Fruit fly (Drosophila melanogaster) whole organism, wandering third instar larva: ENCODE measurements around the gene CG44836.

Source experiments
- Abd-B ChIP-seq: fragments of >200 bp; optimal IDR thresholded peaks from 2 replicates; lab custom pipeline; 2017; ENCODE audit warnings: missing biosample characterization, missing genetic modification characterization
- CG32264 ChIP-seq: fragments of 200-800 bp; sonication (Bioruptor generic); optimal IDR thresholded peaks from 2 replicates; lab custom pipeline; 2016; ENCODE audit warnings: missing biosample characterization, missing genetic modification characterization
- CG9705 ChIP-seq: fragments of 200-800 bp; sonication (Bioruptor generic); optimal IDR thresholded peaks from 2 replicates; lab custom pipeline; 2018; ENCODE audit warnings: missing biosample characterization, mild to moderate bottlenecking, missing genetic modification characterization
- CrebA ChIP-seq: fragments of 200-800 bp; sonication (Bioruptor generic); optimal IDR thresholded peaks from 2 replicates; lab custom pipeline; 2016; ENCODE audit warnings: missing biosample characterization, mild to moderate bottlenecking, missing genetic modification characterization, borderline replicate concordance
- Dfd ChIP-seq: fragments of >200 bp; optimal IDR thresholded peaks from 2 replicates; lab custom pipeline; 2017; ENCODE audit warnings: missing biosample characterization, missing genetic modification characterization
- Dif ChIP-seq: fragments of 200-275, 200-300 bp; sonication (Bioruptor generic); optimal IDR thresholded peaks from 2 replicates; lab custom pipeline; 2018; ENCODE audit warnings: missing biosample characterization, missing genetic modification characterization; ENCODE audit not compliant: partially characterized antibody
- GATAd ChIP-seq: sonication (Bioruptor generic); optimal IDR thresholded peaks from 2 replicates; lab custom pipeline; 2016; ENCODE audit warnings: missing biosample characterization, missing genetic modification characterization
- HLH106 ChIP-seq: fragments of 200-800 bp; optimal IDR thresholded peaks from 3 replicates; lab custom pipeline; 2019; ENCODE audit warnings: missing biosample characterization, mild to moderate bottlenecking, missing genetic modification characterization, moderate library complexity
- Hnf4 ChIP-seq: fragments of 200-800 bp; sonication (Bioruptor generic); optimal IDR thresholded peaks from 2 replicates; lab custom pipeline; 2016; ENCODE audit warnings: missing biosample characterization, mild to moderate bottlenecking, missing genetic modification characterization
- Hr78 ChIP-seq: fragments of >200 bp; optimal IDR thresholded peaks from 2 replicates; lab custom pipeline; 2017; ENCODE audit warnings: missing biosample characterization, missing genetic modification characterization
- Jra ChIP-seq: sonication (Bioruptor generic); optimal IDR thresholded peaks from 2 replicates; lab custom pipeline; 2016; ENCODE audit warnings: missing biosample characterization, missing genetic modification characterization
- Mio ChIP-seq: sonication (Bioruptor generic); optimal IDR thresholded peaks from 2 replicates; lab custom pipeline; 2016; ENCODE audit warnings: missing biosample characterization, missing genetic modification characterization
- Myc ChIP-seq: fragments of >200 bp; optimal IDR thresholded peaks from 2 replicates; lab custom pipeline; 2017
- N ChIP-seq: fragments of >200 bp; optimal IDR thresholded peaks from 2 replicates; lab custom pipeline; 2018; ENCODE audit warnings: missing biosample characterization, missing external identifiers, missing genetic modification characterization
- OdsH ChIP-seq: fragments of 200-800 bp; sonication (Bioruptor generic); optimal IDR thresholded peaks from 2 replicates; lab custom pipeline; 2016; ENCODE audit warnings: missing biosample characterization, mild to moderate bottlenecking, missing genetic modification characterization
- Rel ChIP-seq, 2 experiments: fragments of 200-800 bp; sonication (Bioruptor generic) in 1 of 2; optimal IDR thresholded peaks; 2 replicates in 1 of 2; 3 replicates in 1 of 2; lab custom pipeline; 2016 to 2019; ENCODE audit warnings: mild to moderate bottlenecking in 2 of 2, missing biosample characterization in 2 of 2, missing genetic modification characterization in 2 of 2, moderate library complexity in 1 of 2
- Sp1 ChIP-seq: fragments of 200-800 bp; sonication (Bioruptor generic); optimal IDR thresholded peaks from 3 replicates; lab custom pipeline; 2019; ENCODE audit warnings: missing biosample characterization, mild to moderate bottlenecking, missing genetic modification characterization, moderate library complexity
- Vsx2 ChIP-seq: fragments of 200-300, 225-300 bp; sonication (Bioruptor generic); optimal IDR thresholded peaks from 2 replicates; lab custom pipeline; 2018; ENCODE audit warnings: missing biosample characterization, missing genetic modification characterization; ENCODE audit not compliant: partially characterized antibody
- br ChIP-seq: fragments of 200-800 bp; sonication (Bioruptor generic); optimal IDR thresholded peaks from 2 replicates; lab custom pipeline; 2016; ENCODE audit warnings: missing biosample characterization, missing genetic modification characterization
- brk ChIP-seq: fragments of 200-800 bp; sonication (Bioruptor generic); optimal IDR thresholded peaks from 2 replicates; lab custom pipeline; 2016; ENCODE audit warnings: missing biosample characterization, mild to moderate bottlenecking, missing genetic modification characterization
- dl ChIP-seq, 2 experiments: fragments of 175-275, 200-275 bp in 1 of 2; fragments of 200-275 bp in 1 of 2; sonication (Bioruptor generic); optimal IDR thresholded peaks; lab custom pipeline; 2018; ENCODE audit warnings: mild to moderate bottlenecking in 2 of 2, missing biosample characterization in 2 of 2, missing genetic modification characterization in 2 of 2, moderate library complexity in 2 of 2; ENCODE audit not compliant: partially characterized antibody in 2 of 2, insufficient read depth in 1 of 2
- dmrt93B ChIP-seq: fragments of 200-800 bp; sonication (Bioruptor generic); optimal IDR thresholded peaks from 2 replicates; lab custom pipeline; 2018; ENCODE audit warnings: missing biosample characterization, mild to moderate bottlenecking, missing genetic modification characterization
- dsf ChIP-seq: sonication (Bioruptor generic); optimal IDR thresholded peaks from 2 replicates; lab custom pipeline; 2016; ENCODE audit warnings: missing biosample characterization, missing genetic modification characterization, borderline replicate concordance
- ey ChIP-seq: fragments of 200-800 bp; sonication (Bioruptor generic); optimal IDR thresholded peaks from 2 replicates; lab custom pipeline; 2016; ENCODE audit warnings: missing biosample characterization, missing genetic modification characterization
- foxo ChIP-seq, 2 experiments: fragments of 200-800 bp; sonication (Bioruptor generic); optimal IDR thresholded peaks; 2 replicates in 1 of 2; 3 replicates in 1 of 2; lab custom pipeline; 2016 to 2017; ENCODE audit warnings: missing biosample characterization in 2 of 2, missing genetic modification characterization in 2 of 2
- fru ChIP-seq: fragments of 200-800 bp; sonication (Bioruptor generic); optimal IDR thresholded peaks from 3 replicates; lab custom pipeline; 2016; ENCODE audit warnings: missing biosample characterization, mild to moderate bottlenecking, missing genetic modification characterization
- h ChIP-seq: fragments of 200-800 bp; sonication (Bioruptor generic); optimal IDR thresholded peaks from 3 replicates; lab custom pipeline; 2016; ENCODE audit warnings: missing biosample characterization, mild to moderate bottlenecking, missing genetic modification characterization
- jim ChIP-seq: fragments of 175-275, 200-325 bp; sonication (Bioruptor generic); optimal IDR thresholded peaks from 2 replicates; lab custom pipeline; 2016; ENCODE audit warnings: missing biosample characterization, mild to moderate bottlenecking, missing genetic modification characterization
- pan ChIP-seq: fragments of >200 bp; optimal IDR thresholded peaks from 2 replicates; lab custom pipeline; 2017
- psq ChIP-seq: fragments of 200-800 bp; sonication (Bioruptor generic); optimal IDR thresholded peaks from 3 replicates; lab custom pipeline; 2017; ENCODE audit warnings: missing biosample characterization, mild to moderate bottlenecking, missing genetic modification characterization, moderate library complexity
- rgr ChIP-seq: fragments of 200-800 bp; sonication (Bioruptor generic); optimal IDR thresholded peaks from 3 replicates; lab custom pipeline; 2016; ENCODE audit warnings: missing biosample characterization, mild to moderate bottlenecking, missing genetic modification characterization
- sage ChIP-seq: fragments of 200-800 bp; sonication (Bioruptor generic); optimal IDR thresholded peaks from 2 replicates; lab custom pipeline; 2016; ENCODE audit warnings: missing biosample characterization, mild to moderate bottlenecking, missing genetic modification characterization
- woc ChIP-seq: sonication (Bioruptor generic); optimal IDR thresholded peaks from 2 replicates; lab custom pipeline; 2016; ENCODE audit warnings: missing biosample characterization, mild to moderate bottlenecking, missing genetic modification characterization

CG44836 gene

dm6 chr3L:16368199-16368598 is 31.9 kb downstream of the CG44836 start, which contains the start of gene CG4842:
Gene CG4842 (plus strand): TSS chr3L:16368389.
- no peak for TF ChIP-seq dmrt93B
- no peak for TF ChIP-seq OdsH
- no peak for TF ChIP-seq Hnf4 (GFP tag; lab: Kevin White, UChicago)
- no peak for TF ChIP-seq Dif (GFP tag; lab: Kevin White, UChicago)
- TF ChIP-seq N (GFP tag; lab: Kevin White, UChicago), result no peak
- no peak for TF ChIP-seq Vsx2 (GFP tag; lab: Kevin White, UChicago)
- no peak for TF ChIP-seq CG32264 (GFP tag; lab: Kevin White, UChicago)
- TF ChIP-seq dsf (GFP tag; lab: Kevin White, UChicago), result no peak
- no peak for TF ChIP-seq woc (GFP tag; lab: Kevin White, UChicago)
- TF ChIP-seq Hr78, result no peak
- no peak for TF ChIP-seq CG9705 (GFP tag; lab: Kevin White, UChicago)
- TF ChIP-seq Dfd (GFP tag; lab: Kevin White, UChicago), result no peak
- no peak for TF ChIP-seq h (GFP tag; lab: Kevin White, UChicago)
- TF ChIP-seq CrebA (GFP tag; lab: Kevin White, UChicago), result no peak
- TF ChIP-seq dl (GFP tag; optimal IDR thresholded peaks at IDR 0.05; lab: Kevin White, UChicago; ENCODE audit: insufficient read depth in 1 of 2, partially characterized antibody in 2 of 2), result no peak
- TF ChIP-seq Jra (GFP tag; lab: Kevin White, UChicago), result no peak
- no peak for TF ChIP-seq rgr
- TF ChIP-seq, all 38 proteins: peak for 0

- TF ChIP-seq CG32264 (GFP tag; lab: Kevin White, UChicago), result no peak
- TF ChIP-seq h (GFP tag; lab: Kevin White, UChicago), result no peak
- no peak for TF ChIP-seq CrebA (GFP tag; lab: Kevin White, UChicago)
- TF ChIP-seq Dif (GFP tag; lab: Kevin White, UChicago), result no peak
These were observed 32.8 kb downstream of the CG44836 start, which contains the start of gene Cpr72Ec for dm6 chr3L:16367240-16367639. Gene Cpr72Ec (minus strand): TSS chr3L:16367340.

dm6 chr3L:16364599-16364998 is 35.5 kb downstream of the CG44836 start, which contains the start of gene Cpr72Eb:
Gene Cpr72Eb (plus strand): TSS chr3L:16364899.
- TF ChIP-seq dmrt93B, result no peak
- TF ChIP-seq Dfd (GFP tag; lab: Kevin White, UChicago), result no peak
- TF ChIP-seq pan (lab: Kevin White, UChicago), result no peak
- TF ChIP-seq Jra (GFP tag; lab: Kevin White, UChicago), result no peak
- no peak for TF ChIP-seq OdsH
- TF ChIP-seq Vsx2 (GFP tag; lab: Kevin White, UChicago), result no peak
- TF ChIP-seq, all 38 proteins: peak for 0

- TF ChIP-seq Rel (GFP tag; optimal IDR thresholded peaks at IDR 0.05; lab: Kevin White, UChicago), result no peak
- no peak for TF ChIP-seq Rel (tag; optimal IDR thresholded peaks at IDR 0.05; lab: Kevin White, UChicago)
- TF ChIP-seq rgr, result peak; percentile 70
- no peak for TF ChIP-seq GATAd (GFP tag; lab: Kevin White, UChicago)
- no peak for TF ChIP-seq Mio
- TF ChIP-seq br, result peak; percentile 73
- peak; percentile 39 for TF ChIP-seq CG9705 (GFP tag; lab: Kevin White, UChicago)
- TF ChIP-seq woc (GFP tag; lab: Kevin White, UChicago), result peak; percentile 67
- peak; percentile 83 for TF ChIP-seq h (GFP tag; lab: Kevin White, UChicago)
- peak; percentile 78 for TF ChIP-seq Sp1 (GFP tag; lab: Kevin White, UChicago)
- TF ChIP-seq dl (GFP tag; optimal IDR thresholded peaks at IDR 0.05; lab: Kevin White, UChicago; ENCODE audit: insufficient read depth in 1 of 2, partially characterized antibody in 2 of 2), result no peak
- no peak for TF ChIP-seq Dif (GFP tag; lab: Kevin White, UChicago)
- TF ChIP-seq jim (GFP tag; lab: Kevin White, UChicago), result no peak
- peak; percentile 66 for TF ChIP-seq psq (GFP tag; lab: Kevin White, UChicago)
- TF ChIP-seq foxo (GFP tag; optimal IDR thresholded peaks at IDR 0.05; lab: Kevin White, UChicago), result peak in 1 of 2 experiments; percentile 78
- no peak for TF ChIP-seq Jra (GFP tag; lab: Kevin White, UChicago)
- TF ChIP-seq dmrt93B, result peak; percentile 56
- peak; percentile 81 for TF ChIP-seq OdsH
- no peak for TF ChIP-seq Vsx2 (GFP tag; lab: Kevin White, UChicago)
- TF ChIP-seq CrebA (GFP tag; lab: Kevin White, UChicago), result no peak
- TF ChIP-seq CG32264 (GFP tag; lab: Kevin White, UChicago), result peak; percentile 25
- peak; percentile 27 for TF ChIP-seq brk (GFP tag; lab: Kevin White, UChicago)
- no peak for TF ChIP-seq sage (GFP tag; lab: Kevin White, UChicago)
- peak; percentile 82 for TF ChIP-seq HLH106 (tag; lab: Kevin White, UChicago)
- TF ChIP-seq Hnf4 (GFP tag; lab: Kevin White, UChicago), result peak; percentile 65
- TF ChIP-seq N (GFP tag; lab: Kevin White, UChicago), result no peak
- no peak for TF ChIP-seq Abd-B
- TF ChIP-seq Myc (lab: Kevin White, UChicago), result no peak
- peak; percentile 69 for TF ChIP-seq ey
- TF ChIP-seq fru (GFP tag; lab: Kevin White, UChicago), result peak; percentile 81
- no peak for TF ChIP-seq pan (lab: Kevin White, UChicago)
- no peak for TF ChIP-seq Hr78
These were observed 35.9 kb downstream of the CG44836 start for dm6 chr3L:16364182-16364581.
